Worm (Caenorhabditis elegans): Measurements from ENCODE around the gene lurp-1.

DNA sequence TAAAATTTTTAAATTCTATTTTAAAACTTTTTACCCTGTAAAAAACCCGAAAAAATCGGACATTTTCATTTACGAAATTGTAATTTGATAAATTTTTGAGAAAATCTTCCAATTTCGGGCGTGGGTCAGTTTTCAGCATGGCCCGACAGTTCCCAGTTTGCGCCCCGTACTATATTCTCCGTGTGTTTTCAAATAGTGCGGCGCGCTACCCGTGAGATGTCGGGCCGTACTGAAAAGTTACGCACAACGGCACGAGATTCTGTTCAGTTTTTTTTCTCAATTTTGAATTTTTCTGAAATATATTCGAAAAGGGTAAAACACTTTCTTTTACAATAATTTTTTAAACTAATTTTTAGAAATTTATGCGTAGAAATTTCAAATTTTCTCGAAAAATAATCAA is 33.7 kb upstream of the lurp-1 start:
- no peak for TF ChIP-seq vab-7 (GFP tag; IDR thresholded peaks at IDR 0.05)
- no peak for TF ChIP-seq nhr-25 (tag; optimal IDR thresholded peaks at IDR 0.05; ENCODE audit: borderline replicate concordance, insufficient read depth)
- no peak for TF ChIP-seq zag-1 (tag; optimal IDR thresholded peaks at IDR 0.05)
- no peak for TF ChIP-seq nhr-6 (tag; optimal IDR thresholded peaks at IDR 0.05)
- TF ChIP-seq aly-2 (tag; optimal IDR thresholded peaks at IDR 0.05), result no peak
- no peak for TF ChIP-seq R02D3.7 (tag; optimal IDR thresholded peaks at IDR 0.05)
- TF ChIP-seq lin-13 (GFP tag; optimal IDR thresholded peaks at IDR 0.05), result no peak
- no peak for TF ChIP-seq gei-8 (GFP tag; optimal IDR thresholded peaks at IDR 0.05)
- TF ChIP-seq ceh-82 (tag; optimal IDR thresholded peaks at IDR 0.05), result no peak
- TF ChIP-seq egl-27 (tag; optimal IDR thresholded peaks at IDR 0.05), result no peak
- no peak for TF ChIP-seq ama-1 (optimal IDR thresholded peaks at IDR 0.05)
- TF ChIP-seq lin-39 (tag; optimal IDR thresholded peaks at IDR 0.05), result no peak

All from whole organism, L4 larva.